Worm (Caenorhabditis elegans) whole organism, L4 larva: ENCODE measurements around the gene flp-2.

Experiments
- aly-2 ChIP-seq: sonication (generic microtip); optimal IDR thresholded peaks from 2 replicates; lab custom pipeline; 2018; ENCODE audit warnings: missing biosample characterization, missing genetic modification characterization
- jun-1 ChIP-seq: fragments of 150-350 bp; optimal IDR thresholded peaks from 2 replicates; lab custom pipeline; 2014; ENCODE audit warnings: missing biosample characterization, missing genetic modification reagents, missing genetic modification characterization
- nhr-41 ChIP-seq: fragments of 200-800 bp; sonication (Bioruptor generic); IDR thresholded peaks from 2 replicates; pipeline ENCODE4 v1.3.6; 2022; ENCODE audit warnings: missing genetic modification reagents, missing genetic modification characterization, missing compliant biosample characterization
- snpc-4 ChIP-seq: fragments of 150-350 bp; optimal IDR thresholded peaks from 2 replicates; lab custom pipeline; 2014; ENCODE audit warnings: missing biosample characterization, missing genetic modification characterization

DNA sequence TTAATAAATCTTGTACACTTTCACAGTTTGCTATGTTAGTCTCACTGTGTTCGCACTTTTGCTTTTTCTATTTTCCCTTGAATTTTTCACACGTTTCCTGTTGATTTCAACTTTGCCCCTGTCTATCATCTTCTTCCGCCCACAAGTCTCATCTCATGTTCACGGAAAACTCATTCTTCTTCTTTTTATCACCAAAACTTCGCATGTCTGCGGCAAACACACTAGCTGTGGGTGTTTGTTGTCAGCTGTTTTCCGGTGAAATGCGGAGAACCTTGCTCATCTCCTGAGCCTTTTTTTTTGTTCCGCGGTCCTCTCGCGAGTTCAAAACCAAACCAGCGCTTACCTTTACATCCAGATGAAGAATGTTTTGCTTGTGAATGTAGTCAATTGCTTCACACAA lies 26.6 kb downstream of the flp-2 start:
- TF ChIP-seq jun-1 (tag; lab: Kevin White, UChicago) (no peak), snpc-4 (tag; lab: Kevin White, UChicago) (no peak), nhr-41 (GFP tag; lab: Robert Waterston, UW) (no peak), aly-2 (tag; lab: Kevin White, UChicago) (no peak)
